Fruit fly (Drosophila melanogaster) whole organism, pupa: ENCODE measurements around the gene Or10a.

Source experiments
- CG10348 ChIP-seq: fragments of 200-800 bp; sonication (Bioruptor generic); IDR thresholded peaks from 2 replicates; pipeline ENCODE4 v1.3.6; 2022; ENCODE audit warnings: missing biosample characterization, missing genetic modification characterization
- EcR ChIP-seq: fragments of 200-800 bp; sonication (Bioruptor generic); optimal IDR thresholded peaks from 3 replicates; lab custom pipeline; 2019; ENCODE audit warnings: missing biosample characterization, missing genetic modification characterization, mild to moderate bottlenecking, moderate library complexity, missing genetic modification reagents

DNA sequence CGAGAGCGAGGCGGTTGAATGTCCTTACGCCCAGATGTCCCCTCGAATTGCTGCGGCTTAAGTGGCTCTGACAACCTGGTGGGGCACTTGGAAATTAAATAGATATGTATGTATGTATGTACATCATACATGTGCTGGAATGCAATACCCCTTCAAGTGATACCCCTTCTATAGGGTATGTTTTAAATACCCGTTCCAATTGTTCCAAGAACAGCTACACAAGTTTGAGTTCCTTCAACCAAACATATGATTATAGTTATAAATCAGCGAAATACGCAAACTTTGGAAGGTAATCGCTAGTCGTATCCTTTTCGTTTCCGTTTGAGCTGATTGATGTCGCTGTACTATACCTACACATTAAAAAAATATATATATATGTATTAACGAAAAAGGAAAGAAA lies 33.7 kb downstream of the Or10a start:
- TF ChIP-seq CG10348 (GFP tag; lab: Robert Waterston, UW), result no peak
- no peak for TF ChIP-seq EcR (GFP tag; lab: Kevin White, UChicago)
